Worm (Caenorhabditis elegans) whole organism, L2 larva: Measurements from ENCODE around the gene srw-41.

Source experiments
- F13H6.1 ChIP-seq: sonication (generic microtip); optimal IDR thresholded peaks from 2 replicates; lab custom pipeline; 2016; ENCODE audit warnings: missing genetic modification characterization, missing compliant biosample characterization
- R02D3.7 ChIP-seq: fragments of 150-350 bp; optimal IDR thresholded peaks from 2 replicates; lab custom pipeline; 2014; ENCODE audit warnings: missing biosample characterization, missing genetic modification characterization
- Y55F3AM.14 ChIP-seq: fragments of 200-800 bp; sonication (Bioruptor generic); optimal IDR thresholded peaks from 2 replicates; lab custom pipeline; 2018; ENCODE audit warnings: mild to moderate bottlenecking, missing genetic modification characterization, missing compliant biosample characterization
- ZK546.5 ChIP-seq: sonication (generic microtip); optimal IDR thresholded peaks from 2 replicates; lab custom pipeline; 2017; ENCODE audit warnings: missing biosample characterization, missing genetic modification characterization
- alr-1 ChIP-seq: fragments of 150-350 bp; optimal IDR thresholded peaks from 2 replicates; lab custom pipeline; 2014; ENCODE audit warnings: missing biosample characterization, missing genetic modification characterization
- aly-2 ChIP-seq: fragments of 150-350 bp; optimal IDR thresholded peaks from 2 replicates; lab custom pipeline; 2014; ENCODE audit warnings: missing biosample characterization, missing genetic modification characterization
- ama-1 ChIP-seq: fragments of 150-350 bp; optimal IDR thresholded peaks from 2 replicates; lab custom pipeline; 2018; ENCODE audit warnings: inconsistent platforms
- blmp-1 ChIP-seq: sonication (generic microtip); optimal IDR thresholded peaks from 2 replicates; lab custom pipeline; 2017; ENCODE audit warnings: missing genetic modification characterization, mild to moderate bottlenecking, missing compliant biosample characterization, antibody characterized with exemption, moderate library complexity; ENCODE audit not compliant: insufficient read depth
- ceh-16 ChIP-seq: fragments of 150-350 bp; optimal IDR thresholded peaks from 2 replicates; lab custom pipeline; 2014; ENCODE audit warnings: missing biosample characterization, missing genetic modification characterization
- crh-2 ChIP-seq: sonication (generic microtip); optimal IDR thresholded peaks from 2 replicates; lab custom pipeline; 2017; ENCODE audit warnings: missing biosample characterization, missing genetic modification characterization
- dmd-4 ChIP-seq: sonication (generic microtip); optimal IDR thresholded peaks from 2 replicates; lab custom pipeline; 2017; ENCODE audit warnings: missing biosample characterization, missing genetic modification characterization
- elt-1 ChIP-seq: fragments of 150-350 bp; optimal IDR thresholded peaks from 2 replicates; lab custom pipeline; 2014; ENCODE audit warnings: missing biosample characterization, missing genetic modification characterization
- elt-3 ChIP-seq: sonication (generic microtip); optimal IDR thresholded peaks from 2 replicates; lab custom pipeline; 2017; ENCODE audit warnings: missing biosample characterization, missing genetic modification characterization
- fos-1 ChIP-seq: fragments of 150-350 bp; optimal IDR thresholded peaks from 2 replicates; lab custom pipeline; 2014; ENCODE audit warnings: missing biosample characterization, missing genetic modification characterization
- gmeb-1 ChIP-seq: fragments of 150-350 bp; optimal IDR thresholded peaks from 2 replicates; lab custom pipeline; 2014; ENCODE audit warnings: missing biosample characterization, missing genetic modification characterization
- lin-11 ChIP-seq: fragments of 150-350 bp; sonication (generic microtip); optimal IDR thresholded peaks from 2 replicates; lab custom pipeline; 2014; ENCODE audit warnings: missing biosample characterization, missing genetic modification characterization, inconsistent platforms, mixed read lengths
- lin-13 ChIP-seq: fragments of 150-350 bp; optimal IDR thresholded peaks from 2 replicates; lab custom pipeline; 2014; ENCODE audit warnings: missing biosample characterization, missing genetic modification reagents, missing genetic modification characterization
- lin-39 ChIP-seq: fragments of 150-350 bp; optimal IDR thresholded peaks from 2 replicates; lab custom pipeline; 2014; ENCODE audit warnings: missing biosample characterization, missing genetic modification reagents, missing genetic modification characterization
- lsy-2 ChIP-seq, 2 experiments: fragments of 150-350 bp in 1 of 2; sonication (generic microtip) in 1 of 2; optimal IDR thresholded peaks; 2 replicates each; lab custom pipeline; 2014 to 2017; ENCODE audit warnings: missing biosample characterization in 2 of 2, missing genetic modification characterization in 2 of 2
- mab-5 ChIP-seq: fragments of 150-350 bp; optimal IDR thresholded peaks from 2 replicates; lab custom pipeline; 2014; ENCODE audit warnings: missing biosample characterization, missing genetic modification characterization
- mdl-1 ChIP-seq, 2 experiments: fragments of 150-350 bp in 1 of 2; sonication (generic microtip) in 1 of 2; optimal IDR thresholded peaks; 2 replicates each; lab custom pipeline; 2017; ENCODE audit warnings: missing biosample characterization in 2 of 2, missing genetic modification characterization in 2 of 2
- nhr-11 ChIP-seq: fragments of 150-350 bp; optimal IDR thresholded peaks from 2 replicates; lab custom pipeline; 2014; ENCODE audit warnings: missing biosample characterization, missing genetic modification characterization
- nhr-12 ChIP-seq: fragments of 150-350 bp; optimal IDR thresholded peaks from 2 replicates; lab custom pipeline; 2014; ENCODE audit warnings: missing biosample characterization, missing genetic modification characterization
- nhr-129 ChIP-seq: fragments of 150-350 bp; optimal IDR thresholded peaks from 2 replicates; lab custom pipeline; 2014; ENCODE audit warnings: missing biosample characterization, missing genetic modification characterization
- nhr-21 ChIP-seq: fragments of 150-350 bp; optimal IDR thresholded peaks from 2 replicates; lab custom pipeline; 2014; ENCODE audit warnings: missing biosample characterization, missing genetic modification characterization
- nhr-23 ChIP-seq: fragments of 150-350 bp; optimal IDR thresholded peaks from 2 replicates; lab custom pipeline; 2014; ENCODE audit warnings: missing biosample characterization, missing genetic modification reagents, missing genetic modification characterization
- nhr-237 ChIP-seq: fragments of 150-350 bp; optimal IDR thresholded peaks from 2 replicates; lab custom pipeline; 2014; ENCODE audit warnings: missing biosample characterization, missing genetic modification characterization
- nhr-6 ChIP-seq: fragments of 150-350 bp; optimal IDR thresholded peaks from 2 replicates; lab custom pipeline; 2014; ENCODE audit warnings: missing biosample characterization, missing genetic modification characterization
- nhr-77 ChIP-seq: fragments of 150-350 bp; optimal IDR thresholded peaks from 2 replicates; lab custom pipeline; 2014; ENCODE audit warnings: missing biosample characterization, missing genetic modification characterization
- peb-1 ChIP-seq: fragments of 150-350 bp; optimal IDR thresholded peaks from 2 replicates; lab custom pipeline; 2014; ENCODE audit warnings: missing biosample characterization, missing genetic modification characterization
- sem-4 ChIP-seq: fragments of 150-350 bp; optimal IDR thresholded peaks from 2 replicates; lab custom pipeline; 2014; ENCODE audit warnings: missing biosample characterization, missing genetic modification reagents, missing genetic modification characterization
- skn-1 ChIP-seq: sonication (generic microtip); optimal IDR thresholded peaks from 2 replicates; lab custom pipeline; 2017; ENCODE audit warnings: missing biosample characterization, missing genetic modification characterization
- sma-3 ChIP-seq: sonication (generic microtip); optimal IDR thresholded peaks from 2 replicates; lab custom pipeline; 2016; ENCODE audit warnings: missing genetic modification reagents, missing genetic modification characterization, missing compliant biosample characterization
- sma-9 ChIP-seq, 2 experiments: fragments of 150-350 bp in 1 of 2; sonication (generic microtip) in 1 of 2; optimal IDR thresholded peaks; 2 replicates each; lab custom pipeline; 2014 to 2016; ENCODE audit warnings: missing genetic modification characterization in 2 of 2, mild to moderate bottlenecking in 1 of 2, missing biosample characterization in 1 of 2, missing compliant biosample characterization in 1 of 2, missing genetic modification reagents in 1 of 2, moderate library complexity in 1 of 2
- unc-39 ChIP-seq: fragments of 150-350 bp; optimal IDR thresholded peaks from 2 replicates; lab custom pipeline; 2014; ENCODE audit warnings: missing biosample characterization, missing genetic modification characterization
- unc-55 ChIP-seq: fragments of 150-350 bp; sonication (generic microtip); optimal IDR thresholded peaks from 3 replicates; lab custom pipeline; 2014; ENCODE audit warnings: missing biosample characterization, missing genetic modification reagents, missing genetic modification characterization
- zag-1 ChIP-seq: fragments of 150-350 bp; optimal IDR thresholded peaks from 2 replicates; lab custom pipeline; 2014; ENCODE audit warnings: missing biosample characterization, missing genetic modification characterization
- ztf-1 ChIP-seq: fragments of 200-800 bp; sonication (Bioruptor generic); conservative IDR thresholded peaks from 2 replicates; pipeline ENCODE4 v1.3.6; 2022; ENCODE audit warnings: missing genetic modification characterization, missing compliant biosample characterization
- ztf-11 ChIP-seq: sonication (generic microtip); optimal IDR thresholded peaks from 2 replicates; lab custom pipeline; 2017; ENCODE audit warnings: missing biosample characterization, missing genetic modification characterization
- ztf-4 ChIP-seq: fragments of 150-350 bp; optimal IDR thresholded peaks from 2 replicates; lab custom pipeline; 2014; ENCODE audit warnings: missing biosample characterization, missing genetic modification characterization

Gene srw-41

ce11 chrV:16695499-16695898, 1.8 kb upstream of the srw-41 start:
- TF ChIP-seq elt-3: no peak
- no peak for TF ChIP-seq ama-1 (lab: Kevin White, UChicago)
- TF ChIP-seq ztf-11: no peak

ce11 chrV:16699752-16700259, 2.5 kb downstream of the srw-41 start, which contains the start of gene Y70C5C.1:
Gene Y70C5C.1, plus strand, starts transcription at chrV:16700209.
- TF ChIP-seq ztf-1 (GFP tag; lab: Robert Waterston, UW) (no peak), lsy-2 (tag; optimal IDR thresholded peaks at IDR 0.05; lab: Kevin White, UChicago) (no peak), crh-2 (no peak), alr-1 (tag; lab: Kevin White, UChicago) (no peak), unc-39 (tag; lab: Kevin White, UChicago) (no peak)

DNA sequence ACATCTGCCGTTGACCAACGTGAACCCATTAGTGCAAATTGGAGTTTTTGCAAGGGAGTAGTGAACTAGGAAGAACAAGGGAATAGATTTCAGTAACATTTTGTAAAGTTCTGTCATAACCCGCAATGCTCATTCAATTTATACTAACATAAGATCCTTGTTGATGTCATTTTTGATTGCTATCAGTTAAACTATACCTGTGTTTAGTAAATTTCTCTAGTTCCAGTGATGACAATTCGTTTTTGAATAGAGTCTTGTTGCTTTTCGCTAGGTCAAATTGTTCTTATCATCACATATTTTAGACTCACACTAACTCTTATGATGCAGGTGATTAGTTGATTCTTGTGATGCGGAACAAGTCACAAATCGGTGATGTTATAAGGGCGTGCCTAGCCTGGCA, 9.3 kb downstream of the srw-41 start, which contains the start of gene clec-9:
clec-9 (minus strand) TSS at position 101 of the 400 bp plus-strand sequence.
- TF ChIP-seq lin-11 (tag; lab: Kevin White, UChicago) (no peak), sem-4 (tag; lab: Kevin White, UChicago) (no peak), crh-2 (no peak), unc-55 (GFP tag; lab: Kevin White, UChicago) (no peak), sma-3 (GFP tag; lab: Kevin White, UChicago) (no peak), peb-1 (no peak), gmeb-1 (tag; lab: Kevin White, UChicago) (no peak), ama-1 (lab: Kevin White, UChicago) (no peak), nhr-6 (no peak), mdl-1 (tag; optimal IDR thresholded peaks at IDR 0.05; lab: Kevin White, UChicago) (no peak), zag-1 (no peak), nhr-23 (no peak), unc-39 (tag; lab: Kevin White, UChicago) (no peak), ztf-11 (no peak), elt-1 (tag; lab: Kevin White, UChicago) (no peak), sma-9 (GFP tag; optimal IDR thresholded peaks at IDR 0.05; lab: Kevin White, UChicago) (no peak), sma-9 (tag; optimal IDR thresholded peaks at IDR 0.05; lab: Kevin White, UChicago) (no peak), dmd-4 (tag; lab: Kevin White, UChicago) (no peak)

- TF ChIP-seq mdl-1 (tag; optimal IDR thresholded peaks at IDR 0.05; lab: Kevin White, UChicago): no peak
- TF ChIP-seq nhr-12 (tag; lab: Kevin White, UChicago): no peak
- no peak for TF ChIP-seq elt-1 (tag; lab: Kevin White, UChicago)
- no peak for TF ChIP-seq nhr-129 (tag; lab: Kevin White, UChicago)
- TF ChIP-seq sma-9 (GFP tag; optimal IDR thresholded peaks at IDR 0.05; lab: Kevin White, UChicago): no peak
- TF ChIP-seq sma-9 (tag; optimal IDR thresholded peaks at IDR 0.05; lab: Kevin White, UChicago): no peak
- TF ChIP-seq fos-1 (tag; lab: Kevin White, UChicago): no peak
- no peak for TF ChIP-seq nhr-21 (tag; lab: Kevin White, UChicago)
- no peak for TF ChIP-seq skn-1 (tag; lab: Kevin White, UChicago)
- no peak for TF ChIP-seq gmeb-1 (tag; lab: Kevin White, UChicago)
- TF ChIP-seq nhr-237 (tag; lab: Kevin White, UChicago): no peak
- no peak for TF ChIP-seq aly-2
- no peak for TF ChIP-seq ztf-4 (tag; lab: Kevin White, UChicago)
Measured at ce11 chrV:16713797-16714196, 16.5 kb downstream of the srw-41 start.

DNA sequence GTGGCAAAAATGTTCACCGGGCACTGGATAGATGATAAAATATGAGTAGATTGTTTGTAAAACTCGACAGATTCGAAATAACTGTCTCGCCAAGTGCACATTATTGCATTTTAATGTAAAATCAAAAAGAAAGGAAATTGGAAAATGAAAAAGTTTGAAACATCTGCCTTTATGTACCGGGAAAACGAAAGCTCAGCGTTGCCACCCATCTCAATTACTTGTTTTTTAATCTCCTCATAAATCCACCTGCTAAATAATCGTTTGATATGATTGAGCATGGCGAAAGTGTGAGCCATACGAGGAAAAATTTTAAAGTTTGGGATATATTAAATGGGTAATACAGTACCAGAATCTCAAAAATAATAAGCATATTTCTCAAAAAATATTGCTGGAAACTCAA, 19.3 kb downstream of the srw-41 start, which contains the start of gene srh-137:
srh-137 (minus strand) TSS at position 101 of the 400 bp plus-strand sequence.
- TF ChIP-seq ama-1 (lab: Kevin White, UChicago) (no peak), mab-5 (no peak), lin-11 (tag; lab: Kevin White, UChicago) (no peak), mdl-1 (tag; optimal IDR thresholded peaks at IDR 0.05; lab: Kevin White, UChicago) (no peak), ceh-16 (tag; lab: Kevin White, UChicago) (no peak), ZK546.5 (tag; lab: Kevin White, UChicago) (no peak)

DNA sequence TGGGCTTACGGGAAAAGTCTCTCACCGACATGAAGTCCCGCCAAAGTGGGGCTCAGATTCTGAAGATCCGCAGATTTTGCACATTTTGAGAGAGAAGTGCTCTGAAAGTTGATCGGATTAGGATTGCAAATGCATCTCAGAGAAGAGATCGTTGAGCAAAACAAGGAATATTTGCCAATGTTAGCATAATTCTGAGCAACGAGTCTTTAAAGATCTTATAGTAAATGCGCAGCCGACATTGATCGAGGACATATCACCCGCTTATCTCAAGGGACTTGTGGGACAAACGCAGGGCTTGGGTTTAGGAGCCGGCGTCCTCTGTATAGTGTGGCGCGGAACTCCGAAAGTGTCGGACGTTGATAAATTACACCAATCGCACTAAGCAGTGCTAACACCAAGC, 26.5 kb downstream of the srw-41 start, which contains the start of gene nhr-112:
nhr-112 (minus strand) TSS at position 101 of the 400 bp plus-strand sequence.
- TF ChIP-seq elt-1 (tag; lab: Kevin White, UChicago) (no peak), sem-4 (tag; lab: Kevin White, UChicago) (no peak), sma-3 (GFP tag; lab: Kevin White, UChicago) (no peak), R02D3.7 (no peak), ama-1 (lab: Kevin White, UChicago) (no peak), lin-39 (tag; lab: Kevin White, UChicago) (no peak), Y55F3AM.14 (no peak), fos-1 (tag; lab: Kevin White, UChicago) (no peak), nhr-129 (tag; lab: Kevin White, UChicago) (no peak), nhr-11 (tag; lab: Kevin White, UChicago) (no peak), nhr-21 (tag; lab: Kevin White, UChicago) (no peak), F13H6.1 (tag; lab: Kevin White, UChicago) (no peak), lin-13 (GFP tag; lab: Kevin White, UChicago) (no peak), ztf-4 (tag; lab: Kevin White, UChicago) (no peak), nhr-77 (tag; lab: Kevin White, UChicago) (no peak), gmeb-1 (tag; lab: Kevin White, UChicago) (no peak), blmp-1 (no peak), nhr-12 (tag; lab: Kevin White, UChicago) (no peak), alr-1 (tag; lab: Kevin White, UChicago) (no peak)
- TF ChIP-seq, all 48 proteins: peak for 0
